Worm (Caenorhabditis elegans) whole organism, mixed stage, embryonic: ENCODE data around the gene hsp-17.

Experiments
- nhr-28 ChIP-seq: fragments of 150-350 bp; optimal IDR thresholded peaks from 2 replicates; lab custom pipeline; 2014; ENCODE audit warnings: missing biosample characterization, missing genetic modification characterization
- unc-39 ChIP-seq: fragments of 150-350 bp; optimal IDR thresholded peaks from 2 replicates; lab custom pipeline; 2014; ENCODE audit warnings: missing biosample characterization, missing genetic modification characterization

ce11 chrV:8426741-8427457 lies 41.2 kb upstream of the hsp-17 start:
- TF ChIP-seq unc-39 (no peak), nhr-28 (tag; lab: Kevin White, UChicago) (no peak)
